Worm (Caenorhabditis elegans) whole organism, L4 larva: ENCODE measurements around the gene lido-17.

Experiments
- F49E8.2 ChIP-seq: sonication (generic microtip); optimal IDR thresholded peaks from 2 replicates; lab custom pipeline; 2016; ENCODE audit warnings: missing compliant biosample characterization, mild to moderate bottlenecking, missing genetic modification characterization, borderline replicate concordance
- R02D3.7 ChIP-seq: fragments of 150-350 bp; sonication (generic microtip); optimal IDR thresholded peaks from 3 replicates; lab custom pipeline; 2014; ENCODE audit warnings: missing biosample characterization, missing genetic modification characterization
- T20F7.1 ChIP-seq: fragments of 200-800 bp; sonication (Bioruptor generic); optimal IDR thresholded peaks from 2 replicates; lab custom pipeline; 2018; ENCODE audit warnings: mild to moderate bottlenecking, missing genetic modification characterization, missing compliant biosample characterization
- Y75B8A.6 ChIP-seq: fragments of 200-800 bp; sonication (Bioruptor generic); IDR thresholded peaks from 2 replicates; pipeline ENCODE4 v1.3.6; 2022; ENCODE audit warnings: missing genetic modification reagents, missing genetic modification characterization, missing compliant biosample characterization
- aha-1 ChIP-seq: fragments of 150-350 bp; peaks from one replicate; lab custom pipeline; 2014; ENCODE audit warnings: missing biosample characterization, missing genetic modification characterization
- attf-4 ChIP-seq: sonication (generic microtip); optimal IDR thresholded peaks from 3 replicates; lab custom pipeline; 2017; ENCODE audit warnings: missing biosample characterization, missing genetic modification characterization
- ceh-20 ChIP-seq: fragments of 200-800 bp; sonication (Bioruptor generic); IDR thresholded peaks from 2 replicates; pipeline ENCODE4 v1.3.6; 2022; ENCODE audit warnings: missing genetic modification reagents, missing genetic modification characterization, missing compliant biosample characterization
- ceh-32 ChIP-seq: sonication (generic microtip); optimal IDR thresholded peaks from 2 replicates; lab custom pipeline; 2016; ENCODE audit warnings: mild to moderate bottlenecking, missing genetic modification characterization, missing compliant biosample characterization; ENCODE audit not compliant: poor library complexity
- ceh-44 ChIP-seq: fragments of 200-800 bp; sonication (Bioruptor generic); IDR thresholded peaks from 2 replicates; pipeline ENCODE4 v1.3.6; 2022; ENCODE audit warnings: missing genetic modification reagents, missing genetic modification characterization, missing compliant biosample characterization
- ceh-82 ChIP-seq: sonication (generic microtip); optimal IDR thresholded peaks from 2 replicates; lab custom pipeline; 2017; ENCODE audit warnings: missing biosample characterization, missing genetic modification characterization
- daf-12 ChIP-seq: fragments of 150-350 bp; optimal IDR thresholded peaks from 2 replicates; lab custom pipeline; 2014; ENCODE audit warnings: missing biosample characterization, missing genetic modification reagents, missing genetic modification characterization
- daf-16 ChIP-seq, 3 experiments: sonication (generic microtip); optimal IDR thresholded peaks; 2 replicates each; lab custom pipeline; 2016 to 2017; ENCODE audit warnings: missing genetic modification characterization in 3 of 3, missing genetic modification reagents in 3 of 3, mild to moderate bottlenecking in 2 of 3, missing compliant biosample characterization in 2 of 3, missing biosample characterization in 1 of 3, moderate library complexity in 1 of 3
- daf-19 ChIP-seq: fragments of 200-800 bp; sonication (Bioruptor generic); conservative IDR thresholded peaks from 2 replicates; pipeline ENCODE4 v1.3.6; 2022; ENCODE audit warnings: missing genetic modification characterization, missing compliant biosample characterization
- dmd-8 ChIP-seq: fragments of 200-800 bp; sonication (Bioruptor generic); IDR thresholded peaks from 2 replicates; pipeline ENCODE4 v1.3.6; 2022; ENCODE audit warnings: missing genetic modification characterization, missing compliant biosample characterization
- dpl-1 ChIP-seq: fragments of 150-350 bp; optimal IDR thresholded peaks from 2 replicates; lab custom pipeline; 2014; ENCODE audit warnings: missing biosample characterization, missing genetic modification reagents, missing genetic modification characterization
- fos-1 ChIP-seq: fragments of 150-350 bp; optimal IDR thresholded peaks from 2 replicates; lab custom pipeline; 2014; ENCODE audit warnings: missing biosample characterization, missing genetic modification characterization
- hlh-11 ChIP-seq: fragments of 200-800 bp; sonication (Bioruptor generic); optimal IDR thresholded peaks from 2 replicates; lab custom pipeline; 2018; ENCODE audit warnings: mild to moderate bottlenecking, missing genetic modification characterization, missing compliant biosample characterization
- lin-29 ChIP-seq: fragments of 200-800 bp; sonication (Bioruptor generic); IDR thresholded peaks from 2 replicates; pipeline ENCODE4 v1.3.6; 2022; ENCODE audit warnings: missing genetic modification reagents, missing genetic modification characterization, missing compliant biosample characterization
- lsy-2 ChIP-seq, 2 experiments: fragments of 150-350 bp in 1 of 2; sonication (generic microtip) in 1 of 2; optimal IDR thresholded peaks; 2 replicates each; lab custom pipeline; 2014 to 2017; ENCODE audit warnings: missing biosample characterization in 2 of 2, missing genetic modification characterization in 2 of 2
- madf-5 ChIP-seq, 2 experiments: fragments of 200-800 bp; sonication (Bioruptor generic); IDR thresholded peaks; 2 replicates each; pipeline ENCODE4 v1.3.6; 2022; ENCODE audit warnings: missing compliant biosample characterization in 2 of 2, missing genetic modification characterization in 2 of 2
- madf-9 ChIP-seq: fragments of 200-800 bp; sonication (Bioruptor generic); conservative IDR thresholded peaks from 2 replicates; pipeline ENCODE4 v1.3.6; 2022; ENCODE audit warnings: missing genetic modification reagents, missing genetic modification characterization, missing compliant biosample characterization
- mdl-1 ChIP-seq, 2 experiments: fragments of 150-350 bp in 1 of 2; sonication (generic microtip) in 1 of 2; optimal IDR thresholded peaks; 2 replicates each; lab custom pipeline; 2014 to 2017; ENCODE audit warnings: missing biosample characterization in 2 of 2, missing genetic modification characterization in 2 of 2
- mep-1 ChIP-seq: fragments of 150-350 bp; sonication (generic microtip); optimal IDR thresholded peaks from 3 replicates; lab custom pipeline; 2014; ENCODE audit warnings: missing biosample characterization, missing genetic modification characterization
- mxl-3 ChIP-seq: fragments of 200-800 bp; sonication (Bioruptor generic); optimal IDR thresholded peaks from 2 replicates; lab custom pipeline; 2018; ENCODE audit warnings: mild to moderate bottlenecking, missing genetic modification characterization, missing compliant biosample characterization
- nhr-102 ChIP-seq: sonication (generic microtip); optimal IDR thresholded peaks from 2 replicates; lab custom pipeline; 2016; ENCODE audit warnings: mild to moderate bottlenecking, missing genetic modification characterization, moderate library complexity, missing compliant biosample characterization
- nhr-11 ChIP-seq: fragments of 150-350 bp; optimal IDR thresholded peaks from 2 replicates; lab custom pipeline; 2014; ENCODE audit warnings: missing biosample characterization, missing genetic modification characterization
- nhr-28 ChIP-seq: fragments of 150-350 bp; optimal IDR thresholded peaks from 2 replicates; lab custom pipeline; 2014; ENCODE audit warnings: missing biosample characterization, missing genetic modification characterization
- nhr-41 ChIP-seq: fragments of 200-800 bp; sonication (Bioruptor generic); IDR thresholded peaks from 2 replicates; pipeline ENCODE4 v1.3.6; 2022; ENCODE audit warnings: missing genetic modification reagents, missing genetic modification characterization, missing compliant biosample characterization
- nhr-6 ChIP-seq: fragments of 150-350 bp; optimal IDR thresholded peaks from 2 replicates; lab custom pipeline; 2014; ENCODE audit warnings: missing biosample characterization, missing genetic modification characterization
- pqm-1 ChIP-seq: sonication (generic microtip); optimal IDR thresholded peaks from 2 replicates; lab custom pipeline; 2017; ENCODE audit warnings: missing biosample characterization, missing genetic modification characterization
- saeg-2 ChIP-seq: fragments of 200-800 bp; sonication (Bioruptor generic); IDR thresholded peaks from 2 replicates; pipeline ENCODE4 v1.3.6; 2022; ENCODE audit warnings: missing genetic modification reagents, missing genetic modification characterization, missing compliant biosample characterization
- skn-1 ChIP-seq: fragments of 150-350 bp; optimal IDR thresholded peaks from 2 replicates; lab custom pipeline; 2014; ENCODE audit warnings: missing biosample characterization, missing genetic modification characterization
- tag-97 ChIP-seq: fragments of 200-800 bp; sonication (Bioruptor generic); IDR thresholded peaks from 2 replicates; pipeline ENCODE4 v1.3.6; 2022; ENCODE audit warnings: missing genetic modification characterization, missing compliant biosample characterization
- unc-62 ChIP-seq, 3 experiments: fragments of 150-350 bp in 1 of 3; sonication (generic microtip); optimal IDR thresholded peaks in 2 of 3; peaks in 1 of 3; 1 replicate in 1 of 3; 2 replicates in 2 of 3; lab custom pipeline; 2014 to 2017; ENCODE audit warnings: missing biosample characterization in 3 of 3, missing genetic modification characterization in 3 of 3, missing genetic modification reagents in 3 of 3, missing genotype in 1 of 3
- vab-7 ChIP-seq: fragments of 200-800 bp; sonication (Bioruptor generic); IDR thresholded peaks from 2 replicates; pipeline ENCODE4 v1.3.6; 2022; ENCODE audit warnings: missing genetic modification reagents, missing genetic modification characterization, missing compliant biosample characterization
- zag-1 ChIP-seq: fragments of 150-350 bp; optimal IDR thresholded peaks from 2 replicates; lab custom pipeline; 2014; ENCODE audit warnings: missing biosample characterization, missing genetic modification characterization
- zfp-2 ChIP-seq: sonication (generic microtip); optimal IDR thresholded peaks from 2 replicates; lab custom pipeline; 2016; ENCODE audit warnings: mild to moderate bottlenecking, missing genetic modification characterization, missing compliant biosample characterization
- zfp-3 ChIP-seq: fragments of 200-800 bp; sonication (Bioruptor generic); conservative IDR thresholded peaks from 2 replicates; pipeline ENCODE4 v1.3.6; 2022; ENCODE audit warnings: missing genetic modification reagents, missing genetic modification characterization, missing compliant biosample characterization
- zip-2 ChIP-seq: fragments of 150-350 bp; optimal IDR thresholded peaks from 2 replicates; lab custom pipeline; 2014; ENCODE audit warnings: missing biosample characterization, missing genetic modification characterization
- ztf-7 ChIP-seq: fragments of 150-350 bp; optimal IDR thresholded peaks from 2 replicates; lab custom pipeline; 2014; ENCODE audit warnings: missing biosample characterization, missing genetic modification characterization

The lido-17 gene

DNA sequence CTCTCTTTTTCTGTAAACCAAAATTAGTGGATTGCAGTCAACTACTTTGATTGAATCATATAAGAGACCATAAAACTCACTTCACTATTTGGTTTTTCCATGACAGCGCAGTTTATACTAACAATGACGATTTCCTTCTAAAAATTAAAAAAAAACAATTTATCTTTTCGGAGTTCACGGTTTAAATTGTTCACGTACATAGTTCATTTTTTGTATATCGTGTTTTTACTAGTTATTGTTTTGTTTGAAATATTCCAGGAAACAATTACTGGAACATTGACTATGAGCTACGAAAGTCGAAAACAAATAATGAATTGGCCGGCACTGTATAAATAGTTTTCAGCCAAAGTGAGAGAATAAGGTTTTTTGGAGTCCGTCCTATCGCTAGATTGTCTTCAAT is at the start of gene lido-17:
lido-17 (minus strand) TSS at position 101 of the 400 bp plus-strand sequence.
- TF ChIP-seq madf-5 (GFP tag; IDR thresholded peaks at IDR 0.05; lab: Robert Waterston, UW) (no peak), zfp-2 (tag; lab: Kevin White, UChicago) (no peak), lsy-2 (tag; optimal IDR thresholded peaks at IDR 0.05; lab: Kevin White, UChicago) (no peak), fos-1 (tag; lab: Kevin White, UChicago) (no peak), mdl-1 (tag; optimal IDR thresholded peaks at IDR 0.05; lab: Kevin White, UChicago) (no peak), attf-4 (tag; lab: Kevin White, UChicago) (no peak), pqm-1 (tag; lab: Kevin White, UChicago) (no peak), nhr-102 (tag; lab: Kevin White, UChicago) (no peak), ceh-82 (no peak), ztf-7 (tag; lab: Kevin White, UChicago) (no peak), lin-29 (GFP tag; lab: Robert Waterston, UW) (no peak), saeg-2 (GFP tag; lab: Robert Waterston, UW) (no peak), vab-7 (GFP tag; lab: Robert Waterston, UW) (no peak)
- TF ChIP-seq, all 104 proteins: peak for 0

DNA sequence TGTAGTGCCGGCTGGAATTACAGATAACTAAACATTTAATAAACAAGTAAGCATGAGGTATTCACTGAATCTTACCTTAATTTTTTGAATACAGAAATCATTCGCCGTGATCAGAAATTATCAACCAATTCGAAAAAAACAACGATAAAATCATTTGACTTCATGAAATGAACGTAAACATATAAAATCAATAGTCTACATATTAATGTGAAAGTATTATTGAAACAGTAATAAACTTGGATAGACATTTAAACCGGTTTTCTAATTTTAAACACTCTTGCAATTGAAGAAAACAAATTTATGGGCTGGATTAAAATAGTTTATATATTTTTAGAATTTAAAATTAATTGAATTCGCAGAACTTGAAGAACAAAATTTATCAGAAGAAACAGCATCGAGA is 49.2 kb upstream of the lido-17 start, which contains the start of gene chil-16:
chil-16 (minus strand) TSS at position 101 of the 400 bp plus-strand sequence.
- TF ChIP-seq nhr-41 (GFP tag; lab: Robert Waterston, UW), result no peak
- no peak for TF ChIP-seq daf-12 (tag; lab: Kevin White, UChicago)
- no peak for TF ChIP-seq daf-19
- no peak for TF ChIP-seq dpl-1 (GFP tag; lab: Kevin White, UChicago)
- no peak for TF ChIP-seq mep-1 (tag; lab: Kevin White, UChicago)
- no peak for TF ChIP-seq F49E8.2 (tag; lab: Kevin White, UChicago)
- TF ChIP-seq T20F7.1 (GFP tag; lab: Kevin White, UChicago), result no peak
- TF ChIP-seq mxl-3, result no peak
- no peak for TF ChIP-seq skn-1 (tag; lab: Kevin White, UChicago)
- no peak for TF ChIP-seq dmd-8
- no peak for TF ChIP-seq zag-1 (tag; lab: Kevin White, UChicago)

ce11 chrII:9440060-9440459 is 47.4 kb upstream of the lido-17 start, which contains the start of gene chil-17:
chil-17 (minus strand) TSS chrII:9440160.
- TF ChIP-seq daf-12 (tag; lab: Kevin White, UChicago) (no peak), nhr-102 (tag; lab: Kevin White, UChicago) (no peak), ceh-20 (GFP tag; lab: Robert Waterston, UW) (no peak), Y75B8A.6 (GFP tag; lab: Robert Waterston, UW) (no peak), tag-97 (GFP tag; lab: Robert Waterston, UW) (no peak), zfp-3 (GFP tag; lab: Robert Waterston, UW) (no peak), F49E8.2 (tag; lab: Kevin White, UChicago) (no peak), hlh-11 (no peak)

DNA sequence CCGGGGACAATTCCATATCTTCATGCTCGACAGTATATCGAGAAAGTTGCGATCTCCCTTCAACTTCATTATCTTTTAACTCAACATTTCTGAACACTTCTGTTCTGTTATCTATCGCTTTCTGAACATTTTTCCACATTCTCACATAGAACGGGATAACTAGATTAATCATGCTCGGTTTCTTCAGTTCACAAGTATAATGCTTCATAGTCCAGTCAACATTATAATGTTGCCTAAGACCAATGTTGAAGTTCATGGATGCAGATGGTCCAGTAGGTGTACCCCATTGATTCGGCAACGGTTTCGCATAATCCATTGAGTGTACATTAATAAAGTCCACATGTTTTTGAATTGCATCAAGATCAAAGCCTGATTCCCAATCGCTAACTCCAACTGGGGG is 46.2 kb upstream of the lido-17 start:
- peak; percentile 3 for TF ChIP-seq aha-1
- TF ChIP-seq ceh-32 (tag; lab: Kevin White, UChicago), result no peak
- no peak for TF ChIP-seq madf-9 (GFP tag; lab: Robert Waterston, UW)
- TF ChIP-seq unc-62 (GFP tag; optimal IDR thresholded peaks at IDR 0.05 in 1 of 2; lab: Kevin White, UChicago), result peak in 1 of 2 experiments; percentile 91
- no peak for TF ChIP-seq unc-62 (tag; optimal IDR thresholded peaks at IDR 0.05; lab: Kevin White, UChicago)

DNA sequence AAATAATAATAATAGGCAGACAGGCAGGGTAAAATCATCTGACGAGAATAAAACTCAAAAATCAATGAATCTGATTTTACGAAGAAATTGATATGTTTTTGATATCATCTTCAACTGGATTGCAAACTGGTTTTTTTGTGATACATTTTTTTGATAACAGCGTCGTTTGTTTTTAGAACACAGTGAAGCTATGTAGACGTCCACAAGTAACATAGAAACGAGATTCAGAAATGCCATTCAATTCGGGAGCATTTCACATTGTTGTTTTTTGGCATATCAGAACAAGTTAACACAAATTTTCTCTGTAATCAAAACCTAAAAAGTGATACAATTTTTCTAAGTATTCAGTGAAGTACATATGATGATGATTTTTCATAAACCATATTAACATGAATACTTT is 45.6 kb upstream of the lido-17 start, which contains the start of gene chil-13:
chil-13 (minus strand) TSS at position 101 of the 400 bp plus-strand sequence.
- no peak for TF ChIP-seq vab-7 (GFP tag; lab: Robert Waterston, UW)
- TF ChIP-seq zip-2 (tag; lab: Kevin White, UChicago), result no peak
- TF ChIP-seq nhr-28 (tag; lab: Kevin White, UChicago), result no peak
- no peak for TF ChIP-seq R02D3.7
- TF ChIP-seq ceh-44 (GFP tag; lab: Robert Waterston, UW), result no peak
- no peak for TF ChIP-seq nhr-11 (tag; lab: Kevin White, UChicago)
- no peak for TF ChIP-seq daf-16 (GFP tag; optimal IDR thresholded peaks at IDR 0.05; lab: Kevin White, UChicago)
- TF ChIP-seq daf-16 (tag; optimal IDR thresholded peaks at IDR 0.05; lab: Kevin White, UChicago), result no peak
- no peak for TF ChIP-seq nhr-6 (tag; lab: Kevin White, UChicago)
